Fruit fly (Drosophila melanogaster): ENCODE data around the gene sd.

- no peak for TF ChIP-seq CG13204 (GFP tag; optimal IDR thresholded peaks at IDR 0.05)
- no peak for TF ChIP-seq CG9948 (tag; optimal IDR thresholded peaks at IDR 0.05)
- no peak for TF ChIP-seq Pif1B (GFP tag; optimal IDR thresholded peaks at IDR 0.05)
- no peak for TF ChIP-seq Ets98B (GFP tag; IDR thresholded peaks at IDR 0.05)
- TF ChIP-seq CG17806 (tag; optimal IDR thresholded peaks at IDR 0.05), result no peak
Observed at dm6 chrX:15783610-15784009, 20.6 kb upstream of the sd start, which contains the start of gene Efhc1.1.
